Worm (Caenorhabditis elegans): ENCODE measurements around the gene ztf-16.

DNA sequence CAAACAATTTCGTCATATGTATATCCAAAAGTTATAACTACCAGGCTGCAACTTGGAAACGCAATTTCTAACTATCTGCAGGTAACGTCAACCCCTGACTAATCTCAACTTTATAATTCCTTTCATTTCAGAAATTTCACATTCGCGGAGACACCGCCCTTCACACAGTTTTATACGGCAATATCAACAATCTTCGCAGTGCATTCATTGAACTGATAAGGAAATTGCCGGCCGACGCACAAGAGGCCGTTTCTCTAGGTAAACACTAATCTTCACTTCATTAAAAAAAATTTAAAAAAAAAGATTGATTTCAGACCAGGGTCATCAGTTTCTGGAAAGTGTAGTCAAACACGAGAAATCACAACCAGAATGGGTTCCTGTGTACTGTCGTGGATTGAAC lies 7.5 kb upstream of the ztf-16 start:
- TF ChIP-seq pha-4 (tag; optimal IDR thresholded peaks at IDR 0.05) (no peak), F57C9.4 (tag; optimal IDR thresholded peaks at IDR 0.05) (no peak), snpc-4 (GFP tag; optimal IDR thresholded peaks at IDR 0.05) (no peak), snpc-4 (tag; optimal IDR thresholded peaks at IDR 0.05) (no peak), zim-3 (tag; optimal IDR thresholded peaks at IDR 0.05) (no peak), sptf-2 (GFP tag; optimal IDR thresholded peaks at IDR 0.05) (no peak), die-1 (tag; optimal IDR thresholded peaks at IDR 0.05) (no peak), hlh-26 (GFP tag; conservative IDR thresholded peaks at IDR 0.05) (no peak), zfh-2 (GFP tag; conservative IDR thresholded peaks at IDR 0.05) (no peak)

All from whole organism, young adult.